Worm (Caenorhabditis elegans) whole organism, dauer: ENCODE results near the gene clp-7.

Experiments
- unc-62 ChIP-seq: sonication (generic microtip); optimal IDR thresholded peaks from 2 replicates; lab custom pipeline; 2017; ENCODE audit warnings: missing biosample characterization, missing genetic modification reagents, missing genetic modification characterization

clp-7 gene

ce11 chrIV:1406267-1406666 lies 39.5 kb downstream of the clp-7 start, which contains the start of gene spp-31:
spp-31 (plus strand) TSS chrIV:1406567.
- TF ChIP-seq unc-62 (GFP tag; lab: Kevin White, UChicago): no peak

- TF ChIP-seq unc-62 (GFP tag; lab: Kevin White, UChicago): no peak
Observed at ce11 chrIV:1405780-1406179, 40.0 kb downstream of the clp-7 start.

- TF ChIP-seq unc-62 (GFP tag; lab: Kevin White, UChicago): no peak
Observed at ce11 chrIV:1403960-1404359, 41.8 kb downstream of the clp-7 start.

- TF ChIP-seq unc-62 (GFP tag; lab: Kevin White, UChicago): no peak
Observed at ce11 chrIV:1400016-1400415, 45.8 kb downstream of the clp-7 start.

- no peak for TF ChIP-seq unc-62 (GFP tag; lab: Kevin White, UChicago)
Observed at ce11 chrIV:1397895-1398294, 47.9 kb downstream of the clp-7 start.

- no peak for TF ChIP-seq unc-62 (GFP tag; lab: Kevin White, UChicago)
Observed at ce11 chrIV:1394077-1394476, 51.7 kb downstream of the clp-7 start.

- no peak for TF ChIP-seq unc-62 (GFP tag; lab: Kevin White, UChicago)
Observed at ce11 chrIV:1391446-1391845, 54.3 kb downstream of the clp-7 start.

ce11 chrIV:1390102-1390501 lies 55.7 kb downstream of the clp-7 start:
- no peak for TF ChIP-seq unc-62 (GFP tag; lab: Kevin White, UChicago)

- TF ChIP-seq unc-62 (GFP tag; lab: Kevin White, UChicago): no peak
Observed at ce11 chrIV:1389599-1389998, 56.2 kb downstream of the clp-7 start.

- no peak for TF ChIP-seq unc-62 (GFP tag; lab: Kevin White, UChicago)
Observed at ce11 chrIV:1389021-1389420, 56.7 kb downstream of the clp-7 start.

- TF ChIP-seq unc-62 (GFP tag; lab: Kevin White, UChicago): no peak
Observed at ce11 chrIV:1388079-1388478, 57.7 kb downstream of the clp-7 start.

ce11 chrIV:1385915-1386314 lies 59.9 kb downstream of the clp-7 start, which contains the start of gene nhr-41:
nhr-41 (plus strand) TSS chrIV:1386215.
- TF ChIP-seq unc-62 (GFP tag; lab: Kevin White, UChicago): no peak

- TF ChIP-seq unc-62 (GFP tag; lab: Kevin White, UChicago): no peak
Observed at ce11 chrIV:1385500-1385899, 60.3 kb downstream of the clp-7 start.
